Worm (Caenorhabditis elegans) whole organism, L4 larva: ENCODE measurements around the gene ufd-3.

Experiments used
- D1046.2 ChIP-seq: fragments of 200-800 bp; sonication (Bioruptor generic); IDR thresholded peaks from 2 replicates; pipeline ENCODE4 v1.3.6; 2022; ENCODE audit warnings: missing genetic modification characterization, missing compliant biosample characterization
- T26A8.4 ChIP-seq: fragments of 200-800 bp; sonication (Bioruptor generic); IDR thresholded peaks from 2 replicates; pipeline ENCODE4 v1.3.6; 2022; ENCODE audit warnings: missing genetic modification characterization, missing compliant biosample characterization
- Y75B8A.6 ChIP-seq: fragments of 200-800 bp; sonication (Bioruptor generic); IDR thresholded peaks from 2 replicates; pipeline ENCODE4 v1.3.6; 2022; ENCODE audit warnings: missing genetic modification reagents, missing genetic modification characterization, missing compliant biosample characterization
- ama-1 ChIP-seq: fragments of 150-350 bp; optimal IDR thresholded peaks from 2 replicates; lab custom pipeline; 2014; ENCODE audit warnings: inconsistent platforms, mixed read lengths
- ceh-20 ChIP-seq: fragments of 200-800 bp; sonication (Bioruptor generic); IDR thresholded peaks from 2 replicates; pipeline ENCODE4 v1.3.6; 2022; ENCODE audit warnings: missing genetic modification reagents, missing genetic modification characterization, missing compliant biosample characterization
- ceh-28 ChIP-seq: fragments of 150-350 bp; optimal IDR thresholded peaks from 2 replicates; lab custom pipeline; 2014; ENCODE audit warnings: missing biosample characterization, missing genetic modification reagents, missing genetic modification characterization
- ceh-32 ChIP-seq: sonication (generic microtip); optimal IDR thresholded peaks from 2 replicates; lab custom pipeline; 2016; ENCODE audit warnings: mild to moderate bottlenecking, missing genetic modification characterization, missing compliant biosample characterization; ENCODE audit not compliant: poor library complexity
- ces-1 ChIP-seq: fragments of 150-350 bp; sonication (generic microtip); optimal IDR thresholded peaks from 4 replicates; lab custom pipeline; 2014; ENCODE audit warnings: missing biosample characterization, missing genetic modification reagents, missing genetic modification characterization
- cey-2 ChIP-seq: sonication (generic microtip); optimal IDR thresholded peaks from 3 replicates; lab custom pipeline; 2017; ENCODE audit warnings: missing genetic modification characterization, mild to moderate bottlenecking, missing compliant biosample characterization, antibody characterized with exemption, borderline replicate concordance; ENCODE audit not compliant: insufficient read depth
- daf-16 ChIP-seq, 3 experiments: sonication (generic microtip); optimal IDR thresholded peaks; 2 replicates each; lab custom pipeline; 2016 to 2017; ENCODE audit warnings: missing genetic modification characterization in 3 of 3, missing genetic modification reagents in 3 of 3, mild to moderate bottlenecking in 2 of 3, missing compliant biosample characterization in 2 of 3, missing biosample characterization in 1 of 3, moderate library complexity in 1 of 3
- dmd-6 ChIP-seq: fragments of 200-800 bp; sonication (Bioruptor generic); IDR thresholded peaks from 2 replicates; pipeline ENCODE4 v1.3.6; 2022; ENCODE audit warnings: missing genetic modification reagents, missing genetic modification characterization, missing compliant biosample characterization
- duxl-1 ChIP-seq: sonication (generic microtip); optimal IDR thresholded peaks from 2 replicates; lab custom pipeline; 2016; ENCODE audit warnings: mild to moderate bottlenecking, missing genetic modification characterization, moderate library complexity, missing compliant biosample characterization; ENCODE audit not compliant: poor library complexity
- dve-1 ChIP-seq: sonication (generic microtip); optimal IDR thresholded peaks from 2 replicates; lab custom pipeline; 2017; ENCODE audit warnings: antibody characterized with exemption, mild to moderate bottlenecking, missing genetic modification characterization, missing compliant biosample characterization; ENCODE audit not compliant: insufficient read depth
- gei-8 ChIP-seq: fragments of 200-800 bp; sonication (Bioruptor generic); optimal IDR thresholded peaks from 2 replicates; lab custom pipeline; 2018; ENCODE audit warnings: mild to moderate bottlenecking, missing genetic modification characterization, missing compliant biosample characterization
- hlh-11 ChIP-seq: fragments of 200-800 bp; sonication (Bioruptor generic); optimal IDR thresholded peaks from 2 replicates; lab custom pipeline; 2018; ENCODE audit warnings: mild to moderate bottlenecking, missing genetic modification characterization, missing compliant biosample characterization
- lim-7 ChIP-seq: fragments of 200-800 bp; sonication (Bioruptor generic); IDR thresholded peaks from 2 replicates; pipeline ENCODE4 v1.3.6; 2022; ENCODE audit warnings: missing genetic modification characterization, missing compliant biosample characterization
- lin-1 ChIP-seq: fragments of 200-800 bp; sonication (Bioruptor generic); IDR thresholded peaks from 2 replicates; pipeline ENCODE4 v1.3.6; 2022; ENCODE audit warnings: missing genetic modification reagents, missing genetic modification characterization, missing compliant biosample characterization
- lin-13 ChIP-seq: fragments of 150-350 bp; optimal IDR thresholded peaks from 2 replicates; lab custom pipeline; 2014; ENCODE audit warnings: missing biosample characterization, missing genetic modification reagents, missing genetic modification characterization
- lin-15B ChIP-seq: fragments of 150-350 bp; sonication (generic microtip); optimal IDR thresholded peaks from 3 replicates; lab custom pipeline; 2014; ENCODE audit warnings: missing biosample characterization, missing genetic modification characterization
- lin-38 ChIP-seq: fragments of 200-800 bp; sonication (Bioruptor generic); IDR thresholded peaks from 2 replicates; pipeline ENCODE4 v1.3.6; 2022; ENCODE audit warnings: missing genetic modification reagents, missing genetic modification characterization, missing compliant biosample characterization
- lin-39 ChIP-seq: fragments of 150-350 bp; optimal IDR thresholded peaks from 2 replicates; lab custom pipeline; 2014; ENCODE audit warnings: missing biosample characterization, missing genetic modification reagents, missing genetic modification characterization
- lsy-2 ChIP-seq, 2 experiments: fragments of 150-350 bp in 1 of 2; sonication (generic microtip) in 1 of 2; optimal IDR thresholded peaks; 2 replicates each; lab custom pipeline; 2014 to 2017; ENCODE audit warnings: missing biosample characterization in 2 of 2, missing genetic modification characterization in 2 of 2
- madf-5 ChIP-seq, 2 experiments: fragments of 200-800 bp; sonication (Bioruptor generic); IDR thresholded peaks; 2 replicates each; pipeline ENCODE4 v1.3.6; 2022; ENCODE audit warnings: missing compliant biosample characterization in 2 of 2, missing genetic modification characterization in 2 of 2
- mdt-29 ChIP-seq: fragments of 200-800 bp; sonication (Bioruptor generic); IDR thresholded peaks from 2 replicates; pipeline ENCODE4 v1.3.6; 2022; ENCODE audit warnings: missing genetic modification reagents, missing genetic modification characterization, missing compliant biosample characterization
- mep-1 ChIP-seq: fragments of 150-350 bp; sonication (generic microtip); optimal IDR thresholded peaks from 3 replicates; lab custom pipeline; 2014; ENCODE audit warnings: missing biosample characterization, missing genetic modification characterization
- mes-2 ChIP-seq: sonication (generic microtip); optimal IDR thresholded peaks from 2 replicates; lab custom pipeline; 2016; ENCODE audit warnings: missing genotype, mild to moderate bottlenecking, missing genetic modification characterization, missing compliant biosample characterization; ENCODE audit not compliant: poor library complexity, severe bottlenecking
- mxl-2 ChIP-seq: fragments of 200-800 bp; sonication (Bioruptor generic); conservative IDR thresholded peaks from 2 replicates; pipeline ENCODE4 v1.3.6; 2022; ENCODE audit warnings: missing genetic modification reagents, missing genetic modification characterization, missing compliant biosample characterization
- nhr-102 ChIP-seq: sonication (generic microtip); optimal IDR thresholded peaks from 2 replicates; lab custom pipeline; 2016; ENCODE audit warnings: mild to moderate bottlenecking, missing genetic modification characterization, moderate library complexity, missing compliant biosample characterization
- nhr-111 ChIP-seq: fragments of 200-800 bp; sonication (Bioruptor generic); optimal IDR thresholded peaks from 2 replicates; lab custom pipeline; 2018; ENCODE audit warnings: mild to moderate bottlenecking, missing genetic modification characterization, missing compliant biosample characterization
- nhr-237 ChIP-seq: sonication (generic microtip); optimal IDR thresholded peaks from 2 replicates; lab custom pipeline; 2017; ENCODE audit warnings: missing biosample characterization, missing genetic modification characterization
- nhr-25 ChIP-seq: sonication (generic microtip); optimal IDR thresholded peaks from 2 replicates; lab custom pipeline; 2017; ENCODE audit warnings: missing genetic modification characterization, mild to moderate bottlenecking, missing compliant biosample characterization, antibody characterized with exemption, moderate library complexity, borderline replicate concordance; ENCODE audit not compliant: insufficient read depth
- nhr-42 ChIP-seq: fragments of 200-800 bp; sonication (Bioruptor generic); IDR thresholded peaks from 2 replicates; pipeline ENCODE4 v1.3.6; 2022; ENCODE audit warnings: missing genetic modification characterization, missing compliant biosample characterization
- nhr-48 ChIP-seq: sonication (generic microtip); optimal IDR thresholded peaks from 2 replicates; lab custom pipeline; 2016; ENCODE audit warnings: mild to moderate bottlenecking, missing genetic modification characterization, missing compliant biosample characterization
- pha-4 ChIP-seq, 2 experiments: fragments of 150-350 bp in 1 of 2; fragments of 200-800 bp in 1 of 2; sonication (Bioruptor generic) in 1 of 2; IDR thresholded peaks in 1 of 2; optimal IDR thresholded peaks in 1 of 2; 2 replicates each; pipeline versions ENCODE4 v1.3.6 to Lab custom; 2014 to 2022; ENCODE audit warnings: missing genetic modification characterization in 2 of 2, missing genetic modification reagents in 2 of 2, missing biosample characterization in 1 of 2, missing compliant biosample characterization in 1 of 2
- php-3 ChIP-seq: fragments of 200-800 bp; sonication (Bioruptor generic); IDR thresholded peaks from 2 replicates; pipeline ENCODE4 v1.3.6; 2022; ENCODE audit warnings: missing genetic modification reagents, missing genetic modification characterization, missing compliant biosample characterization
- pqm-1 ChIP-seq: sonication (generic microtip); optimal IDR thresholded peaks from 2 replicates; lab custom pipeline; 2017; ENCODE audit warnings: missing biosample characterization, missing genetic modification characterization
- saeg-2 ChIP-seq: fragments of 200-800 bp; sonication (Bioruptor generic); IDR thresholded peaks from 2 replicates; pipeline ENCODE4 v1.3.6; 2022; ENCODE audit warnings: missing genetic modification reagents, missing genetic modification characterization, missing compliant biosample characterization
- set-16 ChIP-seq: fragments of 200-800 bp; sonication (Bioruptor generic); IDR thresholded peaks from 2 replicates; pipeline ENCODE4 v1.3.6; 2022; ENCODE audit warnings: missing genetic modification reagents, missing genetic modification characterization, missing compliant biosample characterization
- skn-1 ChIP-seq: fragments of 150-350 bp; optimal IDR thresholded peaks from 2 replicates; lab custom pipeline; 2014; ENCODE audit warnings: missing biosample characterization, missing genetic modification characterization
- snpc-4 ChIP-seq: fragments of 150-350 bp; optimal IDR thresholded peaks from 2 replicates; lab custom pipeline; 2014; ENCODE audit warnings: missing biosample characterization, missing genetic modification characterization
- unc-62 ChIP-seq, 3 experiments: fragments of 150-350 bp in 1 of 3; sonication (generic microtip); optimal IDR thresholded peaks in 2 of 3; peaks in 1 of 3; 1 replicate in 1 of 3; 2 replicates in 2 of 3; lab custom pipeline; 2014 to 2017; ENCODE audit warnings: missing biosample characterization in 3 of 3, missing genetic modification characterization in 3 of 3, missing genetic modification reagents in 3 of 3, missing genotype in 1 of 3
- vab-7 ChIP-seq: fragments of 200-800 bp; sonication (Bioruptor generic); IDR thresholded peaks from 2 replicates; pipeline ENCODE4 v1.3.6; 2022; ENCODE audit warnings: missing genetic modification reagents, missing genetic modification characterization, missing compliant biosample characterization
- zag-1 ChIP-seq: fragments of 150-350 bp; optimal IDR thresholded peaks from 2 replicates; lab custom pipeline; 2014; ENCODE audit warnings: missing biosample characterization, missing genetic modification characterization
- zfp-2 ChIP-seq: sonication (generic microtip); optimal IDR thresholded peaks from 2 replicates; lab custom pipeline; 2016; ENCODE audit warnings: mild to moderate bottlenecking, missing genetic modification characterization, missing compliant biosample characterization
- ztf-11 ChIP-seq: fragments of 150-350 bp; optimal IDR thresholded peaks from 2 replicates; lab custom pipeline; 2014; ENCODE audit warnings: missing biosample characterization, missing genetic modification characterization

ufd-3 gene

DNA sequence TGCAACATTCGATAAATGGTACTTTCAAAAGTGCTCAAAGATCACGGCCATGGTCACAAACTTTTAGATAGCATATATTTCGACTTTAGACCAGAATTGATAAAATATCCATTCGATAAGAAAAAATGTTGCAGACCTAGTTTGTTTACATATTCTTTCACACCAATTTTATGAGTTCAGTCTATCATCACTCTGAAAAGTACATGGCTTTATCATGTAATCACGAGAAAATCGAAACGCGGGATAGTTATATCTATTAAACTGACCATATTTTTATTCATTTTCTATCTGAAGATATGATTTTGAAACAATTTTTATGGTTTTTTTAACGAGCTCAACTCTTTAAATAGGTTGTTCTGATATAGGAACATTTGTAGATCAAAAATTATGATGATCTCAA, 9.1 kb upstream of the ufd-3 start, which contains the start of gene pho-11:
TSS of gene pho-11 (plus strand) at position 374 of the 400 bp plus-strand sequence.
- TF ChIP-seq ceh-28 (tag; lab: Kevin White, UChicago) (no peak), nhr-237 (no peak), nhr-48 (tag; lab: Kevin White, UChicago) (no peak), hlh-11 (tag; lab: Kevin White, UChicago) (peak; percentile 10), dve-1 (peak; percentile 76), lin-15B (tag; lab: Kevin White, UChicago) (no peak), madf-5 (GFP tag; IDR thresholded peaks at IDR 0.05; lab: Robert Waterston, UW) (no peak), nhr-42 (GFP tag; lab: Robert Waterston, UW) (no peak), cey-2 (no peak), mdt-29 (GFP tag; lab: Robert Waterston, UW) (no peak), ztf-11 (tag; lab: Kevin White, UChicago) (no peak), lim-7 (GFP tag; lab: Robert Waterston, UW) (no peak), mxl-2 (no peak), php-3 (peak; percentile 90), dmd-6 (GFP tag; lab: Robert Waterston, UW) (peak; percentile 27; the same call in 1 of the 2 replicates), pqm-1 (tag; lab: Kevin White, UChicago) (peak; percentile 6), daf-16 (GFP tag; optimal IDR thresholded peaks at IDR 0.05; lab: Kevin White, UChicago) (no peak), daf-16 (tag; optimal IDR thresholded peaks at IDR 0.05; lab: Kevin White, UChicago) (peak; percentile 88), nhr-111 (no peak)
- TF ChIP-seq, all 104 proteins: peak for 6

- TF ChIP-seq lin-39 (tag; lab: Kevin White, UChicago) (no peak), zfp-2 (no peak), madf-5 (GFP tag; IDR thresholded peaks at IDR 0.05; lab: Robert Waterston, UW) (no peak), set-16 (GFP tag; lab: Robert Waterston, UW) (no peak), ceh-28 (tag; lab: Kevin White, UChicago) (no peak), duxl-1 (tag; lab: Kevin White, UChicago) (peak; percentile 58), mes-2 (peak; percentile 17), vab-7 (GFP tag; lab: Robert Waterston, UW) (peak; percentile 28; the same call in 1 of the 2 replicates), nhr-102 (tag; lab: Kevin White, UChicago) (peak; percentile 62), ceh-20 (0 out of 2 replicates have a peak, but pooled peaks have one; percentile 8), D1046.2 (GFP tag; lab: Robert Waterston, UW) (peak; percentile 59; the same call in 1 of the 2 replicates), lin-1 (GFP tag; lab: Robert Waterston, UW) (peak; percentile 21; the same call in 1 of the 2 replicates), ces-1 (GFP tag; lab: Kevin White, UChicago) (no peak), lin-13 (GFP tag; lab: Kevin White, UChicago) (peak; percentile 61), ceh-32 (tag; lab: Kevin White, UChicago) (no peak), dve-1 (peak; percentile 28), unc-62 (GFP tag; optimal IDR thresholded peaks at IDR 0.05 in 1 of 2; lab: Kevin White, UChicago) (no peak), unc-62 (tag; optimal IDR thresholded peaks at IDR 0.05; lab: Kevin White, UChicago) (no peak), pha-4 (GFP tag; IDR thresholded peaks at IDR 0.05; lab: Robert Waterston, UW) (0 out of 2 replicates have a peak, but pooled peaks have one; percentile 29), pha-4 (tag; optimal IDR thresholded peaks at IDR 0.05; lab: Kevin White, UChicago) (no peak), snpc-4 (tag; lab: Kevin White, UChicago) (no peak), lsy-2 (tag; optimal IDR thresholded peaks at IDR 0.05; lab: Kevin White, UChicago) (peak in 1 of 2 experiments; percentile 11), gei-8 (GFP tag; lab: Kevin White, UChicago) (peak; percentile 22), skn-1 (tag; lab: Kevin White, UChicago) (no peak), mep-1 (tag; lab: Kevin White, UChicago) (peak; percentile 71), Y75B8A.6 (GFP tag; lab: Robert Waterston, UW) (peak; percentile 66; the same call in 1 of the 2 replicates), nhr-111 (no peak), ama-1 (peak; percentile 78), hlh-11 (tag; lab: Kevin White, UChicago) (peak; percentile 27), saeg-2 (GFP tag; lab: Robert Waterston, UW) (0 out of 2 replicates have a peak, but pooled peaks have one; percentile 15), daf-16 (GFP tag; optimal IDR thresholded peaks at IDR 0.05; lab: Kevin White, UChicago) (peak in 1 of 2 experiments; percentile 65), daf-16 (tag; optimal IDR thresholded peaks at IDR 0.05; lab: Kevin White, UChicago) (peak; percentile 50), mdt-29 (GFP tag; lab: Robert Waterston, UW) (peak; percentile 30; the same call in 1 of the 2 replicates), lin-38 (GFP tag; lab: Robert Waterston, UW) (peak; percentile 59), zag-1 (tag; lab: Kevin White, UChicago) (no peak), T26A8.4 (GFP tag; lab: Robert Waterston, UW) (peak; percentile 60), nhr-25 (tag; lab: Kevin White, UChicago) (no peak)
Measured at ce11 chrII:9933947-9934383, 6.6 kb upstream of the ufd-3 start.
